Worm (Caenorhabditis elegans): Measurements from ENCODE around the gene dhs-26.

DNA sequence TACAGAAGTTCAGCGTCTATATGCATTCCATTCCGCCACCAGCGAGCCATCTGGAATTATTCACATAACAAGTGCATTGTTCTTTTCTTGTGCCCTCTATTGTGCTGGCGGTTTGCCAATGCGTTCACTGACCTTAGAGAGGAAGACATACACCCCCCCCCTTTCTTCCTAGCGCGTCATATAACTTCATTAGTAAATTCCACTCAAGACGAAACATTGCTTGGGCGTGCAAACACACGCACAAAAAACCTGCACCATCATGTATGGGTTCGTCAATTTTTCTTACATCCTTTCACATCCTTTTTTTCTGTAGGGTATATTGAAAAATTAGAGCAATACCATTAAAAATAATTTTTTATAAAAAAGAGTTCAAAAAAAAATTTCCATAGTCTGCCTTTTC is 10.8 kb downstream of the dhs-26 start, which contains the start of gene ZK816.1:
- TF ChIP-seq unc-39 (tag; optimal IDR thresholded peaks at IDR 0.05) (no peak), pqm-1 (tag; optimal IDR thresholded peaks at IDR 0.05) (no peak), lin-13 (GFP tag; optimal IDR thresholded peaks at IDR 0.05) (no peak), Y75B8A.6 (GFP tag; IDR thresholded peaks at IDR 0.05) (no peak), unc-62 (GFP tag; optimal IDR thresholded peaks at IDR 0.05 in 1 of 2) (no peak), unc-62 (tag; optimal IDR thresholded peaks at IDR 0.05) (no peak)

Data from whole organism, L4 larva.